Worm (Caenorhabditis elegans): ENCODE data around the gene ule-3.

DNA sequence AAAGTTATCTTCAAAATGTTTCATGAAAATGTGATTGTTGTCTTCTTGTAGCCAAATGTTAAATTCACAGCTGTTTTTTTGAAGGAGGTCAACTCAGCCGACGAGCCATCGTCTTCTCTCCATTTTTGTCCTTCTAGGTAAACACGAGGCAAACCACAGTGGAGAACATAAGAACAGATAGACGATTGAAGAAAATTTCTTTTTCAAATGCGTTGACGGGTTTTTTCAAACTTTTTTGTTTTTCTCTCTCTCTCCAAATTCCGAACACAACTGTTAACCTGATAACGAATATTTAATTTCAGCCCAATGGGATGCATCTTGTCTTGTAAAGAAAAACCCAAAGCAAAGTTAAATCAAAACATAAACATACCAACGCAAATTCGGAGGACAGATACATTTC, 1.9 kb downstream of the ule-3 start, which contains the start of gene D1054.19:
- TF ChIP-seq hmbx-1 (tag; optimal IDR thresholded peaks at IDR 0.05) (no peak), aly-1 (tag; optimal IDR thresholded peaks at IDR 0.05) (no peak), hmg-4 (GFP tag; optimal IDR thresholded peaks at IDR 0.05) (no peak), tra-4 (tag; optimal IDR thresholded peaks at IDR 0.05) (no peak), ama-1 (optimal IDR thresholded peaks at IDR 0.05) (no peak), F13C5.2 (tag; optimal IDR thresholded peaks at IDR 0.05) (no peak), scrt-1 (GFP tag; IDR thresholded peaks at IDR 0.05) (no peak), tbx-37 (GFP tag; conservative IDR thresholded peaks at IDR 0.05) (no peak), ets-7 (tag; optimal IDR thresholded peaks at IDR 0.05) (no peak)
